Fruit fly (Drosophila melanogaster) whole organism, prepupa: ENCODE data around the gene wg.
A peak's percentile ranks its signal among the peaks of the same experiment; 100 is the strongest.

ENCODE experiments used
- Blimp-1 ChIP-seq: fragments of 200-800 bp; sonication (Bioruptor generic); optimal IDR thresholded peaks from 3 replicates; lab custom pipeline; 2017; ENCODE audit warnings: missing biosample characterization, missing genetic modification characterization, mild to moderate bottlenecking, moderate library complexity, missing genetic modification reagents
- CG10631 ChIP-seq: fragments of 200-800 bp; sonication (Bioruptor generic); optimal IDR thresholded peaks from 2 replicates; lab custom pipeline; 2016; ENCODE audit warnings: missing biosample characterization, missing genetic modification characterization
- CG10669 ChIP-seq: fragments of 200-800 bp; sonication (Bioruptor generic); optimal IDR thresholded peaks from 3 replicates; lab custom pipeline; 2018; ENCODE audit warnings: missing biosample characterization, mild to moderate bottlenecking, missing genetic modification characterization, moderate library complexity
- CG11762 ChIP-seq: fragments of 200-800 bp; sonication (Bioruptor generic); optimal IDR thresholded peaks from 3 replicates; lab custom pipeline; 2016; ENCODE audit warnings: missing biosample characterization, missing genetic modification characterization; ENCODE audit not compliant: insufficient read depth
- CG11902 ChIP-seq: fragments of 200-800 bp; sonication (Bioruptor generic); optimal IDR thresholded peaks from 3 replicates; lab custom pipeline; 2016; ENCODE audit warnings: missing biosample characterization, missing genetic modification characterization
- CG15336 ChIP-seq: fragments of 200-800 bp; sonication (Bioruptor generic); IDR thresholded peaks from 2 replicates; pipeline ENCODE4 v1.3.6; 2022; ENCODE audit warnings: missing biosample characterization, missing genetic modification characterization
- CG1621 ChIP-seq: fragments of 200-800 bp; sonication (Bioruptor generic); optimal IDR thresholded peaks from 3 replicates; lab custom pipeline; 2018; ENCODE audit warnings: missing biosample characterization, mild to moderate bottlenecking, missing genetic modification characterization
- CG16779 ChIP-seq: fragments of 200-800 bp; sonication (Bioruptor generic); optimal IDR thresholded peaks from 3 replicates; lab custom pipeline; 2017; ENCODE audit warnings: missing biosample characterization, mild to moderate bottlenecking, missing genetic modification characterization
- CG3032 ChIP-seq: fragments of 200-800 bp; optimal IDR thresholded peaks from 2 replicates; lab custom pipeline; 2019; ENCODE audit warnings: missing biosample characterization, mild to moderate bottlenecking, missing genetic modification characterization, moderate library complexity
- CG31627 ChIP-seq: fragments of 200-800 bp; sonication (Bioruptor generic); optimal IDR thresholded peaks from 3 replicates; lab custom pipeline; 2016; ENCODE audit warnings: missing biosample characterization, missing genetic modification characterization
- CG32006 ChIP-seq: fragments of 200-800 bp; sonication (Bioruptor generic); optimal IDR thresholded peaks from 3 replicates; lab custom pipeline; 2017; ENCODE audit warnings: missing biosample characterization, mild to moderate bottlenecking, missing genetic modification characterization
- CG3919 ChIP-seq: fragments of 200-800 bp; sonication (Bioruptor generic); optimal IDR thresholded peaks from 3 replicates; lab custom pipeline; 2016; ENCODE audit warnings: missing biosample characterization, missing genetic modification characterization
- CG6163 ChIP-seq: fragments of 200-800 bp; sonication (Bioruptor generic); IDR thresholded peaks from 3 replicates; pipeline ENCODE4 v1.3.6; 2022; ENCODE audit warnings: missing biosample characterization, missing genetic modification characterization
- CG6276 ChIP-seq: fragments of 200-800 bp; sonication (Bioruptor generic); optimal IDR thresholded peaks from 2 replicates; lab custom pipeline; 2017; ENCODE audit warnings: missing biosample characterization, mild to moderate bottlenecking, missing genetic modification characterization
- CG6808 ChIP-seq: fragments of 200-800 bp; sonication (Bioruptor generic); optimal IDR thresholded peaks from 3 replicates; lab custom pipeline; 2017; ENCODE audit warnings: missing biosample characterization, missing genetic modification characterization, mild to moderate bottlenecking, moderate library complexity, missing genetic modification reagents
- CG6854 ChIP-seq: fragments of 200-800 bp; sonication (Bioruptor generic); optimal IDR thresholded peaks from 2 replicates; lab custom pipeline; 2017; ENCODE audit warnings: missing biosample characterization, mild to moderate bottlenecking, missing genetic modification characterization
- CG7368 ChIP-seq: fragments of 200-800 bp; sonication (Bioruptor generic); optimal IDR thresholded peaks from 3 replicates; lab custom pipeline; 2016; ENCODE audit warnings: missing biosample characterization, missing genetic modification characterization
- CG8119 ChIP-seq: fragments of 200-800 bp; sonication (Bioruptor generic); IDR thresholded peaks from 3 replicates; pipeline ENCODE4 v1.3.6; 2022; ENCODE audit warnings: missing biosample characterization, missing genetic modification characterization
- CG8319 ChIP-seq: fragments of 200-800 bp; sonication (Bioruptor generic); optimal IDR thresholded peaks from 3 replicates; lab custom pipeline; 2016; ENCODE audit warnings: missing biosample characterization, missing genetic modification characterization
- CG8632 ChIP-seq: fragments of 200-800 bp; sonication (Bioruptor generic); optimal IDR thresholded peaks from 3 replicates; lab custom pipeline; 2016; ENCODE audit warnings: missing biosample characterization, missing genetic modification characterization
- Eip75B ChIP-seq: fragments of 200-800 bp; sonication (Bioruptor generic); optimal IDR thresholded peaks from 3 replicates; lab custom pipeline; 2016; ENCODE audit warnings: missing biosample characterization, missing genetic modification characterization
- Eip78C ChIP-seq: fragments of 200-800 bp; sonication (Bioruptor generic); peaks from one replicate; lab custom pipeline; 2016; ENCODE audit warnings: missing biosample characterization, missing genetic modification characterization
- Eip93F ChIP-seq: fragments of 200-800 bp; sonication (Bioruptor generic); optimal IDR thresholded peaks from 2 replicates; lab custom pipeline; 2016; ENCODE audit warnings: missing biosample characterization, mild to moderate bottlenecking, missing genetic modification characterization
- Ets21C ChIP-seq: fragments of 200-800 bp; sonication (Bioruptor generic); optimal IDR thresholded peaks from 3 replicates; lab custom pipeline; 2016; ENCODE audit warnings: missing biosample characterization, missing genetic modification characterization
- Gug ChIP-seq: fragments of 200-800 bp; sonication (Bioruptor generic); IDR thresholded peaks from 2 replicates; pipeline ENCODE4 v1.3.6; 2022; ENCODE audit warnings: missing biosample characterization, missing genetic modification characterization
- Hr39 ChIP-seq: fragments of 200-800 bp; sonication (Bioruptor generic); optimal IDR thresholded peaks from 2 replicates; lab custom pipeline; 2016; ENCODE audit warnings: missing biosample characterization, missing genetic modification characterization
- Hr4 ChIP-seq: fragments of 200-800 bp; sonication (Bioruptor generic); optimal IDR thresholded peaks from 3 replicates; lab custom pipeline; 2016; ENCODE audit warnings: missing biosample characterization, missing genetic modification characterization
- Met ChIP-seq: fragments of 200-800 bp; sonication (Bioruptor generic); optimal IDR thresholded peaks from 3 replicates; lab custom pipeline; 2016; ENCODE audit warnings: missing biosample characterization, missing genetic modification characterization
- OdsH ChIP-seq: fragments of 200-800 bp; sonication (Bioruptor generic); optimal IDR thresholded peaks from 3 replicates; lab custom pipeline; 2016; ENCODE audit warnings: missing biosample characterization, missing genetic modification characterization
- Smox ChIP-seq: fragments of 200-800 bp; sonication (Bioruptor generic); optimal IDR thresholded peaks from 3 replicates; lab custom pipeline; 2016; ENCODE audit warnings: missing biosample characterization, missing genetic modification characterization
- Sox14 ChIP-seq: fragments of 200-800 bp; sonication (Bioruptor generic); optimal IDR thresholded peaks from 3 replicates; lab custom pipeline; 2016; ENCODE audit warnings: missing biosample characterization, missing genetic modification characterization
- Sox15 ChIP-seq: fragments of 200-800 bp; sonication (Bioruptor generic); optimal IDR thresholded peaks from 3 replicates; lab custom pipeline; 2016; ENCODE audit warnings: missing biosample characterization, missing genetic modification characterization
- achi ChIP-seq: fragments of 200-800 bp; sonication (Bioruptor generic); optimal IDR thresholded peaks from 3 replicates; lab custom pipeline; 2016; ENCODE audit warnings: missing biosample characterization, missing genetic modification characterization
- acj6 ChIP-seq: fragments of 200-800 bp; sonication (Bioruptor generic); optimal IDR thresholded peaks from 3 replicates; lab custom pipeline; 2016; ENCODE audit warnings: missing biosample characterization, missing genetic modification characterization
- cyc ChIP-seq: fragments of 200-800 bp; sonication (Bioruptor generic); optimal IDR thresholded peaks from 3 replicates; lab custom pipeline; 2016; ENCODE audit warnings: missing biosample characterization, missing genetic modification characterization
- dac ChIP-seq: fragments of 200-800 bp; sonication (Bioruptor generic); optimal IDR thresholded peaks from 2 replicates; lab custom pipeline; 2017; ENCODE audit warnings: missing biosample characterization, mild to moderate bottlenecking, missing genetic modification characterization
- dsx ChIP-seq: fragments of 200-800 bp; optimal IDR thresholded peaks from 3 replicates; lab custom pipeline; 2019; ENCODE audit warnings: missing biosample characterization, mild to moderate bottlenecking, missing genetic modification characterization, moderate library complexity; ENCODE audit not compliant: poor library complexity, severe bottlenecking
- eg ChIP-seq: fragments of 200-800 bp; sonication (Bioruptor generic); IDR thresholded peaks from 3 replicates; pipeline ENCODE4 v1.3.6; 2022; ENCODE audit warnings: missing biosample characterization, missing genetic modification characterization
- esn ChIP-seq: fragments of 200-800 bp; sonication (Bioruptor generic); optimal IDR thresholded peaks from 2 replicates; lab custom pipeline; 2016; ENCODE audit warnings: missing biosample characterization, mild to moderate bottlenecking, missing genetic modification characterization, moderate library complexity
- fkh ChIP-seq: fragments of 200-800 bp; sonication (Bioruptor generic); optimal IDR thresholded peaks from 3 replicates; lab custom pipeline; 2017; ENCODE audit warnings: missing biosample characterization, mild to moderate bottlenecking, missing genetic modification characterization, moderate library complexity
- lz ChIP-seq: fragments of 200-800 bp; sonication (Bioruptor generic); optimal IDR thresholded peaks from 3 replicates; lab custom pipeline; 2016; ENCODE audit warnings: missing biosample characterization, missing genetic modification characterization
- net ChIP-seq: fragments of 200-800 bp; sonication (Bioruptor generic); optimal IDR thresholded peaks from 3 replicates; lab custom pipeline; 2016; ENCODE audit warnings: missing biosample characterization, missing genetic modification characterization
- pdm3 ChIP-seq: fragments of 200-800 bp; sonication (Bioruptor generic); optimal IDR thresholded peaks from 3 replicates; lab custom pipeline; 2016; ENCODE audit warnings: missing biosample characterization, missing genetic modification characterization
- salr ChIP-seq, 2 experiments: fragments of 200-800 bp; sonication (Bioruptor generic); optimal IDR thresholded peaks; 3 replicates each; lab custom pipeline; 2016 to 2018; ENCODE audit warnings: missing biosample characterization in 2 of 2, missing genetic modification characterization in 2 of 2, mild to moderate bottlenecking in 1 of 2
- spab ChIP-seq: fragments of 200-800 bp; sonication (Bioruptor generic); optimal IDR thresholded peaks from 2 replicates; lab custom pipeline; 2017; ENCODE audit warnings: missing biosample characterization, mild to moderate bottlenecking, missing genetic modification characterization, missing genetic modification reagents
- ss ChIP-seq, 2 experiments: fragments of 200-800 bp; sonication (Bioruptor generic); optimal IDR thresholded peaks; 2 replicates in 1 of 2; 3 replicates in 1 of 2; lab custom pipeline; 2017 to 2018; ENCODE audit warnings: mild to moderate bottlenecking in 2 of 2, missing biosample characterization in 2 of 2, missing genetic modification characterization in 2 of 2, moderate library complexity in 1 of 2
- svp ChIP-seq: fragments of 200-800 bp; sonication (Bioruptor generic); peaks from one replicate; lab custom pipeline; 2016; ENCODE audit warnings: missing biosample characterization, missing genetic modification characterization
- vri ChIP-seq: fragments of 200-800 bp; sonication (Bioruptor generic); optimal IDR thresholded peaks from 3 replicates; lab custom pipeline; 2016; ENCODE audit warnings: missing biosample characterization, mild to moderate bottlenecking, missing genetic modification characterization

The wg gene

dm6 chr2L:7306782-7307181 is at the start of gene wg:
Gene wg, plus strand, starts transcription at chr2L:7307159.
- no peak for TF ChIP-seq cyc (GFP tag; lab: Kevin White, UChicago)
- TF ChIP-seq Ets21C (GFP tag; lab: Kevin White, UChicago): no peak
- TF ChIP-seq CG32006 (GFP tag; lab: Kevin White, UChicago): no peak
- peak; percentile 35 for TF ChIP-seq CG3919 (GFP tag; lab: Kevin White, UChicago)
- TF ChIP-seq CG8119 (GFP tag; lab: Robert Waterston, UW): no peak
- TF ChIP-seq esn (GFP tag; lab: Kevin White, UChicago): peak; percentile 23
- no peak for TF ChIP-seq CG6276 (GFP tag; lab: Kevin White, UChicago)
- TF ChIP-seq dsx: peak; percentile 39
- TF ChIP-seq fkh (GFP tag; lab: Kevin White, UChicago): peak; percentile 63
- TF ChIP-seq acj6 (GFP tag; lab: Kevin White, UChicago): no peak
- peak; percentile 78 for TF ChIP-seq Eip78C (GFP tag; lab: Kevin White, UChicago)
- no peak for TF ChIP-seq CG6163
- TF ChIP-seq Sox14: peak; percentile 22
- peak; percentile 33 to 36 for TF ChIP-seq ss (GFP tag; optimal IDR thresholded peaks at IDR 0.05; lab: Kevin White, UChicago)
- peak; percentile 52 for TF ChIP-seq CG1621 (tag; lab: Kevin White, UChicago)
- peak; percentile 31 for TF ChIP-seq Eip75B
- TF ChIP-seq CG6854 (GFP tag; lab: Kevin White, UChicago): no peak
- no peak for TF ChIP-seq salr (GFP tag; optimal IDR thresholded peaks at IDR 0.05; lab: Kevin White, UChicago)
- no peak for TF ChIP-seq CG8632 (GFP tag; lab: Kevin White, UChicago)
- no peak for TF ChIP-seq dac
- no peak for TF ChIP-seq Met (GFP tag; lab: Kevin White, UChicago)
- no peak for TF ChIP-seq Smox (GFP tag; lab: Kevin White, UChicago)
- no peak for TF ChIP-seq Sox15
- 0 out of 3 replicates have a peak, but pooled peaks have one; percentile 21 for TF ChIP-seq eg
- TF ChIP-seq CG7368 (GFP tag; lab: Kevin White, UChicago): peak; percentile 7
- no peak for TF ChIP-seq spab (GFP tag; lab: Kevin White, UChicago)
- TF ChIP-seq OdsH: peak; percentile 10
- peak; percentile 9 for TF ChIP-seq svp
- peak; percentile 15 for TF ChIP-seq pdm3 (GFP tag; lab: Kevin White, UChicago)
- no peak for TF ChIP-seq CG31627 (GFP tag; lab: Kevin White, UChicago)

- TF ChIP-seq CG10669 (GFP tag; lab: Kevin White, UChicago) (no peak), Blimp-1 (GFP tag; lab: Kevin White, UChicago) (no peak), net (GFP tag; lab: Kevin White, UChicago) (no peak), Sox15 (no peak), CG10631 (GFP tag; lab: Kevin White, UChicago) (no peak), CG11762 (GFP tag; lab: Kevin White, UChicago) (no peak), CG3032 (tag; lab: Kevin White, UChicago) (no peak), CG6276 (GFP tag; lab: Kevin White, UChicago) (no peak), CG8319 (GFP tag; lab: Kevin White, UChicago) (no peak), eg (no peak), esn (GFP tag; lab: Kevin White, UChicago) (no peak)
These were observed 49.7 kb upstream of the wg start, which contains the start of gene CG31909 for dm6 chr2L:7257212-7257611. Gene CG31909, plus strand, starts transcription at chr2L:7257512.

dm6 chr2L:7258105-7258504 is 48.9 kb upstream of the wg start:
- no peak for TF ChIP-seq CG8319 (GFP tag; lab: Kevin White, UChicago)
- TF ChIP-seq achi: no peak
- TF ChIP-seq lz (GFP tag; lab: Kevin White, UChicago): peak; percentile 60
- peak; percentile 23 for TF ChIP-seq Ets21C (GFP tag; lab: Kevin White, UChicago)
- TF ChIP-seq vri (GFP tag; lab: Kevin White, UChicago): no peak
- peak; percentile 46 for TF ChIP-seq pdm3 (GFP tag; lab: Kevin White, UChicago)
- TF ChIP-seq acj6 (GFP tag; lab: Kevin White, UChicago): peak; percentile 25
- TF ChIP-seq Hr4 (GFP tag; lab: Kevin White, UChicago): no peak
- peak; percentile 47 for TF ChIP-seq CG3919 (GFP tag; lab: Kevin White, UChicago)
- TF ChIP-seq Hr39: peak; percentile 68
- no peak for TF ChIP-seq CG16779 (tag; lab: Kevin White, UChicago)
- peak; percentile 38 for TF ChIP-seq OdsH
- peak; percentile 76 for TF ChIP-seq CG31627 (GFP tag; lab: Kevin White, UChicago)
- TF ChIP-seq cyc (GFP tag; lab: Kevin White, UChicago): peak; percentile 65
- TF ChIP-seq Met (GFP tag; lab: Kevin White, UChicago): peak; percentile 29
- no peak for TF ChIP-seq eg
- peak; percentile 11 for TF ChIP-seq CG11902 (GFP tag; lab: Kevin White, UChicago)
- no peak for TF ChIP-seq CG6808 (GFP tag; lab: Kevin White, UChicago)
- no peak for TF ChIP-seq Gug (GFP tag; lab: Robert Waterston, UW)
- no peak for TF ChIP-seq CG15336
- TF ChIP-seq Eip93F (GFP tag; lab: Kevin White, UChicago): no peak
